Worm (Caenorhabditis elegans): ENCODE data around the gene unc-49.

DNA sequence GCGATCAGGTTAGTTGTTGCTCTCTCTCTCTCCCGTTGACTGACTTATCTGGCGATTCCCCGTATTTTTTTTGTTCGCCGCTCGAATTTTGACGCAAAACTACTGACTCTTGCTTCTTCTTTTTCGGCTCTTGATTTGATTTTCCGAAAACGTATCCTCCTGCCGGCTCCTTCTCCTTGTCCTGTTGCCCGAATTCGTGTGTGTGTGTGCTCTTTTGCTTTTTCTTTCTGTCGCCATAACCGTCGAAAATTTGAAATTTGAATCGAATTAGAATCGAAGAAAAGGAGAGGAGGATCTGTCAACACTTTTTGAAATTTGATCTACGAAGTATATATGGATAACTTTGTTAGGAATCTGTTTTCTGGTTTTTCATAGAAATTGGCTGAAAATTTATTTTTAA lies 8.0 kb upstream of the unc-49 start:
- TF ChIP-seq mml-1 (tag; optimal IDR thresholded peaks at IDR 0.05) (no peak), snpc-4 (tag; optimal IDR thresholded peaks at IDR 0.05) (no peak), ztf-4 (tag; optimal IDR thresholded peaks at IDR 0.05) (no peak), ceh-82 (tag; optimal IDR thresholded peaks at IDR 0.05) (no peak), nhr-76 (tag; optimal IDR thresholded peaks at IDR 0.05) (no peak), nfya-1 (tag; optimal IDR thresholded peaks at IDR 0.05; ENCODE audit: insufficient read depth) (no peak)

All from whole organism, L3 larva.